Worm (Caenorhabditis elegans) whole organism, L2 larva: ENCODE measurements around the gene F49H12.2.

Experiments used
- ama-1 ChIP-seq: fragments of 150-350 bp; optimal IDR thresholded peaks from 2 replicates; lab custom pipeline; 2018; ENCODE audit warnings: inconsistent platforms
- dmd-4 ChIP-seq: sonication (generic microtip); optimal IDR thresholded peaks from 2 replicates; lab custom pipeline; 2017; ENCODE audit warnings: missing biosample characterization, missing genetic modification characterization
- fos-1 ChIP-seq: fragments of 150-350 bp; optimal IDR thresholded peaks from 2 replicates; lab custom pipeline; 2014; ENCODE audit warnings: missing biosample characterization, missing genetic modification characterization
- lin-39 ChIP-seq: fragments of 150-350 bp; optimal IDR thresholded peaks from 2 replicates; lab custom pipeline; 2014; ENCODE audit warnings: missing biosample characterization, missing genetic modification reagents, missing genetic modification characterization
- lsy-2 ChIP-seq, 2 experiments: fragments of 150-350 bp in 1 of 2; sonication (generic microtip) in 1 of 2; optimal IDR thresholded peaks; 2 replicates each; lab custom pipeline; 2014 to 2017; ENCODE audit warnings: missing biosample characterization in 2 of 2, missing genetic modification characterization in 2 of 2
- nhr-12 ChIP-seq: fragments of 150-350 bp; optimal IDR thresholded peaks from 2 replicates; lab custom pipeline; 2014; ENCODE audit warnings: missing biosample characterization, missing genetic modification characterization
- ztf-4 ChIP-seq: fragments of 150-350 bp; optimal IDR thresholded peaks from 2 replicates; lab custom pipeline; 2014; ENCODE audit warnings: missing biosample characterization, missing genetic modification characterization

DNA sequence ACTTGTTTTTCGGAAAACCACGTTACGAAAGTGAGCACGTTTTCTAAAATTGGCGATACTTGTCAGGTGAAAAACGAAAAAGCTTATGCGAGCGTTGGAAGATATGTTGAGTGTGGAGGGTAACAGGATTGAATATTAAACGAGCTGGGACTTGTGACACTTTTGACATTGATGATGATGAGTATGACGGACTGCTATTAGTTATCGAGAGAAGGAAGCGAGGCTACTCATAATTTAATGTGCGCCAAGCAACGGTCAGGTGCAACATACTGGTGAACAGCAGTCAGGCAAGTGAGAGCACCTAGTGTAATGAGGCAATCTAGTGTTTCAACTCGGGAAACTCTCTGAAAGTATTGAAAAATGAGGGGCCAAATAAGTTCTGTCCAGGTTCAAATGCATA lies 34.9 kb upstream of the F49H12.2 start:
- TF ChIP-seq ama-1: no peak
- no peak for TF ChIP-seq nhr-12 (tag; lab: Kevin White, UChicago)
- no peak for TF ChIP-seq fos-1 (tag; lab: Kevin White, UChicago)
- no peak for TF ChIP-seq dmd-4 (tag; lab: Kevin White, UChicago)
- TF ChIP-seq lin-39 (tag; lab: Kevin White, UChicago): no peak
- TF ChIP-seq ztf-4: no peak
- TF ChIP-seq lsy-2 (tag; optimal IDR thresholded peaks at IDR 0.05; lab: Kevin White, UChicago): no peak
